Worm (Caenorhabditis elegans): Measurements from ENCODE around the gene R04A9.9.

The R04A9.9 gene

ce11 chrX:388728-389127 lies 1.6 kb downstream of the R04A9.9 start, which contains the start of gene ceh-93 (continued):
- TF ChIP-seq ceh-63 (GFP tag; optimal IDR thresholded peaks at IDR 0.05), result no peak
- no peak for TF ChIP-seq fkh-8 (tag; optimal IDR thresholded peaks at IDR 0.05)
- no peak for TF ChIP-seq zag-1 (tag; optimal IDR thresholded peaks at IDR 0.05)
- no peak for TF ChIP-seq ets-5 (GFP tag; IDR thresholded peaks at IDR 0.05)
- no peak for TF ChIP-seq unc-30 (tag; optimal IDR thresholded peaks at IDR 0.05)
- no peak for TF ChIP-seq irx-1 (tag; optimal IDR thresholded peaks at IDR 0.05)
- TF ChIP-seq nhr-237 (tag; optimal IDR thresholded peaks at IDR 0.05), result no peak
- no peak for TF ChIP-seq dsc-1 (tag; optimal IDR thresholded peaks at IDR 0.05)
- peak; percentile 17 for TF ChIP-seq C16A3.4 (tag; optimal IDR thresholded peaks at IDR 0.05)
- TF ChIP-seq lin-39 (tag; optimal IDR thresholded peaks at IDR 0.05), result no peak
- TF ChIP-seq C04F5.9 (tag; optimal IDR thresholded peaks at IDR 0.05), result no peak
- TF ChIP-seq xbp-1 (tag; optimal IDR thresholded peaks at IDR 0.05), result no peak
- peak in 1 of 2 experiments; percentile 48 for TF ChIP-seq lsy-2 (tag; optimal IDR thresholded peaks at IDR 0.05)
- no peak for TF ChIP-seq mep-1 (tag; optimal IDR thresholded peaks at IDR 0.05)
- TF ChIP-seq nhr-19 (GFP tag; conservative IDR thresholded peaks at IDR 0.05), result no peak
- TF ChIP-seq aly-2 (tag; optimal IDR thresholded peaks at IDR 0.05), result no peak
- TF ChIP-seq ceh-90 (tag; optimal IDR thresholded peaks at IDR 0.05), result no peak
- peak; percentile 22 for TF ChIP-seq rnt-1 (tag; optimal IDR thresholded peaks at IDR 0.05)
- TF ChIP-seq hpl-2 (GFP tag; optimal IDR thresholded peaks at IDR 0.05), result no peak
- no peak for TF ChIP-seq C34B4.2 (tag; optimal IDR thresholded peaks at IDR 0.05)
- no peak for TF ChIP-seq egl-27 (tag; optimal IDR thresholded peaks at IDR 0.05)
- no peak for TF ChIP-seq nhr-28 (tag; optimal IDR thresholded peaks at IDR 0.05)
- peak in 1 of 2 experiments; percentile 62 for TF ChIP-seq lin-35 (GFP tag; optimal IDR thresholded peaks at IDR 0.05)
- no peak for TF ChIP-seq nhr-12 (tag; optimal IDR thresholded peaks at IDR 0.05)
- no peak for TF ChIP-seq sox-4 (tag; optimal IDR thresholded peaks at IDR 0.05)
- peak in 2 of 3 experiments; percentile 25 to 43 for TF ChIP-seq dpl-1 (GFP tag; optimal IDR thresholded peaks at IDR 0.05)
- TF ChIP-seq hlh-4 (tag; optimal IDR thresholded peaks at IDR 0.05), result no peak
- no peak for TF ChIP-seq unc-62 (GFP tag; optimal IDR thresholded peaks at IDR 0.05)
- TF ChIP-seq fkh-4 (tag; optimal IDR thresholded peaks at IDR 0.05; ENCODE audit: borderline replicate concordance), result no peak
- TF ChIP-seq snpc-4 (tag; optimal IDR thresholded peaks at IDR 0.05), result no peak
- no peak for TF ChIP-seq sup-37 (GFP tag; optimal IDR thresholded peaks at IDR 0.05)
- no peak for TF ChIP-seq nhr-90 (tag; optimal IDR thresholded peaks at IDR 0.05; ENCODE audit: poor library complexity)
- TF ChIP-seq ama-1 (optimal IDR thresholded peaks at IDR 0.05), result no peak
- TF ChIP-seq vab-15 (tag; optimal IDR thresholded peaks at IDR 0.05), result no peak
- TF ChIP-seq efl-1 (optimal IDR thresholded peaks at IDR 0.05), result peak in 1 of 2 experiments; percentile 21
- peak in 1 of 2 experiments; percentile 15 for TF ChIP-seq efl-1 (GFP tag; optimal IDR thresholded peaks at IDR 0.05 in 1 of 2)
- TF ChIP-seq F16B12.6 (tag; optimal IDR thresholded peaks at IDR 0.05), result peak; percentile 16
- no peak for TF ChIP-seq tlp-1 (tag; optimal IDR thresholded peaks at IDR 0.05)
- no peak for TF ChIP-seq skn-1 (tag; optimal IDR thresholded peaks at IDR 0.05)
- no peak for TF ChIP-seq lin-13 (GFP tag; optimal IDR thresholded peaks at IDR 0.05)
- no peak for TF ChIP-seq fkh-10 (GFP tag; optimal IDR thresholded peaks at IDR 0.05)
- no peak for TF ChIP-seq unc-98 (GFP tag; IDR thresholded peaks at IDR 0.05)
- no peak for TF ChIP-seq grh-1 (GFP tag; IDR thresholded peaks at IDR 0.05)
- TF ChIP-seq swsn-7 (tag; optimal IDR thresholded peaks at IDR 0.05), result no peak
- no peak for TF ChIP-seq isw-1 (GFP tag; IDR thresholded peaks at IDR 0.05)
- peak in 1 of 3 experiments; percentile 0 for TF ChIP-seq ceh-82 (tag; optimal IDR thresholded peaks at IDR 0.05)
- no peak for TF ChIP-seq tbx-2 (tag; optimal IDR thresholded peaks at IDR 0.05)
- TF ChIP-seq pax-3 (tag; optimal IDR thresholded peaks at IDR 0.05), result no peak
